Fruit fly (Drosophila melanogaster) whole organism, embryonic: Measurements from ENCODE around the gene Cln7.

ENCODE experiments used
- ATbp ChIP-seq: fragments of 200-800 bp; sonication (Bioruptor generic); optimal IDR thresholded peaks from 2 replicates; lab custom pipeline; 2017; ENCODE audit warnings: missing biosample characterization, mild to moderate bottlenecking, missing genetic modification characterization, missing genetic modification reagents
- Atf6 ChIP-seq: fragments of 200-800 bp; sonication (Bioruptor generic); IDR thresholded peaks from 2 replicates; pipeline ENCODE4 v1.3.6; 2022; ENCODE audit warnings: missing biosample characterization, missing genetic modification characterization
- Bteb2 ChIP-seq: fragments of 200-800 bp; sonication (Bioruptor generic); optimal IDR thresholded peaks from 2 replicates; lab custom pipeline; 2016; ENCODE audit warnings: missing biosample characterization, missing genetic modification characterization
- CG11696 ChIP-seq: fragments of 200-800 bp; sonication (Bioruptor generic); IDR thresholded peaks from 2 replicates; pipeline ENCODE4 v1.3.6; 2022; ENCODE audit warnings: missing biosample characterization, missing genetic modification characterization
- CG12391 ChIP-seq: fragments of 200-800 bp; sonication (Bioruptor generic); optimal IDR thresholded peaks from 3 replicates; lab custom pipeline; 2018; ENCODE audit warnings: missing biosample characterization, mild to moderate bottlenecking, missing genetic modification characterization, moderate library complexity
- CG12744 ChIP-seq: fragments of 200-800 bp; sonication (Bioruptor generic); optimal IDR thresholded peaks from 2 replicates; lab custom pipeline; 2016; ENCODE audit warnings: missing biosample characterization, missing genetic modification characterization
- CG12769 ChIP-seq: fragments of 200-800 bp; sonication (Bioruptor generic); optimal IDR thresholded peaks from 2 replicates; lab custom pipeline; 2019; ENCODE audit warnings: missing biosample characterization, mild to moderate bottlenecking, missing genetic modification characterization, moderate library complexity
- CG13624 ChIP-seq: fragments of 200-800 bp; sonication (Bioruptor generic); optimal IDR thresholded peaks from 2 replicates; lab custom pipeline; 2016; ENCODE audit warnings: missing biosample characterization, missing genetic modification characterization
- CG16813 ChIP-seq: fragments of 200-800 bp; sonication (Bioruptor generic); IDR thresholded peaks from 3 replicates; pipeline ENCODE4 v1.3.6; 2022; ENCODE audit warnings: missing biosample characterization, missing genetic modification characterization; ENCODE audit not compliant: partially characterized antibody
- CG17802 ChIP-seq: fragments of 200-800 bp; sonication (Bioruptor generic); optimal IDR thresholded peaks from 2 replicates; lab custom pipeline; 2018; ENCODE audit warnings: missing biosample characterization, mild to moderate bottlenecking, missing genetic modification characterization, moderate library complexity
- CG2116 ChIP-seq: fragments of 200-800 bp; sonication (Bioruptor generic); optimal IDR thresholded peaks from 3 replicates; lab custom pipeline; 2018; ENCODE audit warnings: missing biosample characterization, mild to moderate bottlenecking, missing genetic modification characterization
- CG2129 ChIP-seq: fragments of 200-800 bp; sonication (Bioruptor generic); IDR thresholded peaks from 2 replicates; pipeline ENCODE4 v1.3.6; 2022; ENCODE audit warnings: missing biosample characterization, missing genetic modification characterization; ENCODE audit not compliant: partially characterized antibody
- CG2875 ChIP-seq: fragments of 200-800 bp; sonication (Bioruptor generic); optimal IDR thresholded peaks from 2 replicates; lab custom pipeline; 2017; ENCODE audit warnings: missing biosample characterization, mild to moderate bottlenecking, missing genetic modification characterization, missing genetic modification reagents
- CG32532 ChIP-seq: fragments of 200-800 bp; sonication (Bioruptor generic); IDR thresholded peaks from 2 replicates; pipeline ENCODE4 v1.3.6; 2022; ENCODE audit warnings: missing biosample characterization, missing genetic modification characterization
- CG8281 ChIP-seq: fragments of 200-800 bp; sonication (Bioruptor generic); optimal IDR thresholded peaks from 2 replicates; lab custom pipeline; 2018; ENCODE audit warnings: missing biosample characterization, mild to moderate bottlenecking, missing genetic modification characterization, moderate library complexity
- CG8478 ChIP-seq: fragments of >200 bp; optimal IDR thresholded peaks from 2 replicates; lab custom pipeline; 2018
- CG9817 ChIP-seq: fragments of 200-800 bp; sonication (Bioruptor generic); optimal IDR thresholded peaks from 2 replicates; lab custom pipeline; 2018; ENCODE audit warnings: missing biosample characterization, mild to moderate bottlenecking, missing genetic modification characterization, moderate library complexity
- D19B ChIP-seq: fragments of 200-800 bp; sonication (Bioruptor generic); optimal IDR thresholded peaks from 2 replicates; lab custom pipeline; 2017; ENCODE audit warnings: missing biosample characterization, mild to moderate bottlenecking, missing genetic modification characterization
- Deaf1 ChIP-seq: fragments of 200-800 bp; optimal IDR thresholded peaks from 3 replicates; lab custom pipeline; 2019; ENCODE audit warnings: missing biosample characterization, mild to moderate bottlenecking, missing genetic modification characterization, moderate library complexity
- Dfd ChIP-seq, 2 experiments: fragments of >200 bp; optimal IDR thresholded peaks; 2 replicates each; lab custom pipeline; 2017; ENCODE audit warnings: missing biosample characterization in 2 of 2, missing genetic modification characterization in 2 of 2
- Dip2 ChIP-seq: fragments of 200-800 bp; sonication (Bioruptor generic); IDR thresholded peaks from 2 replicates; pipeline ENCODE4 v1.3.6; 2022; ENCODE audit warnings: missing biosample characterization, missing genetic modification characterization
- Dref ChIP-seq: fragments of 200-800 bp; sonication (Bioruptor generic); IDR thresholded peaks from 2 replicates; pipeline ENCODE4 v1.3.6; 2022; ENCODE audit warnings: missing biosample characterization, missing genetic modification characterization
- ERR ChIP-seq: fragments of 200-800 bp; sonication (Bioruptor generic); optimal IDR thresholded peaks from 2 replicates; lab custom pipeline; 2016; ENCODE audit warnings: missing biosample characterization, missing genetic modification characterization
- Ets65A ChIP-seq: fragments of 200-800 bp; sonication (Bioruptor generic); peaks from one replicate; lab custom pipeline; 2016; ENCODE audit warnings: missing biosample characterization, missing genetic modification characterization
- Lim3 ChIP-seq: fragments of 200-800 bp; sonication (Bioruptor generic); IDR thresholded peaks from 2 replicates; pipeline ENCODE4 v1.3.6; 2022; ENCODE audit warnings: missing biosample characterization, missing genetic modification characterization
- Max ChIP-seq: fragments of 200-800 bp; sonication (Bioruptor generic); optimal IDR thresholded peaks from 2 replicates; lab custom pipeline; 2016; ENCODE audit warnings: missing biosample characterization, mild to moderate bottlenecking, missing genetic modification characterization
- NK7.1 ChIP-seq: fragments of 200-800 bp; sonication (Bioruptor generic); optimal IDR thresholded peaks from 3 replicates; lab custom pipeline; 2016; ENCODE audit warnings: missing biosample characterization, missing genetic modification characterization
- Oaz ChIP-seq: fragments of 200-800 bp; sonication (Bioruptor generic); IDR thresholded peaks from 2 replicates; pipeline ENCODE4 v1.3.6; 2022; ENCODE audit warnings: missing biosample characterization, missing genetic modification characterization
- Scr ChIP-seq: fragments of 200-800 bp; sonication (Bioruptor generic); IDR thresholded peaks from 2 replicates; pipeline ENCODE4 v1.3.6; 2022; ENCODE audit warnings: missing biosample characterization, missing genetic modification characterization; ENCODE audit not compliant: partially characterized antibody
- Spps ChIP-seq: fragments of 200-800 bp; sonication (Bioruptor generic); optimal IDR thresholded peaks from 2 replicates; lab custom pipeline; 2018; ENCODE audit warnings: missing biosample characterization, mild to moderate bottlenecking, missing genetic modification characterization
- Vsx1 ChIP-seq: fragments of 200-800 bp; sonication (Bioruptor generic); optimal IDR thresholded peaks from 2 replicates; lab custom pipeline; 2017; ENCODE audit warnings: missing biosample characterization, mild to moderate bottlenecking, missing genetic modification characterization, missing genetic modification reagents
- abd-A ChIP-seq: fragments of 200-800 bp; sonication (Bioruptor generic); optimal IDR thresholded peaks from 3 replicates; lab custom pipeline; 2019; ENCODE audit warnings: missing biosample characterization, mild to moderate bottlenecking, missing genetic modification characterization, moderate library complexity
- al ChIP-seq: fragments of 200-800 bp; sonication (Bioruptor generic); IDR thresholded peaks from 2 replicates; pipeline ENCODE4 v1.3.6; 2022; ENCODE audit warnings: missing biosample characterization, missing genetic modification characterization
- ash1 ChIP-seq: fragments of 200-800 bp; sonication (Bioruptor generic); optimal IDR thresholded peaks from 2 replicates; lab custom pipeline; 2018; ENCODE audit warnings: missing biosample characterization, mild to moderate bottlenecking, missing genetic modification characterization
- bowl ChIP-seq: fragments of 200-800 bp; sonication (Bioruptor generic); IDR thresholded peaks from 2 replicates; pipeline ENCODE4 v1.3.6; 2022; ENCODE audit warnings: missing biosample characterization, missing genetic modification characterization
- corto ChIP-seq: fragments of 200-800 bp; sonication (Bioruptor generic); optimal IDR thresholded peaks from 2 replicates; lab custom pipeline; 2016; ENCODE audit warnings: missing biosample characterization, mild to moderate bottlenecking, missing genetic modification characterization, moderate library complexity
- crc ChIP-seq: fragments of 200-800 bp; sonication (Bioruptor generic); optimal IDR thresholded peaks from 2 replicates; lab custom pipeline; 2016; ENCODE audit warnings: missing biosample characterization, missing genetic modification characterization
- crp ChIP-seq, 2 experiments: fragments of 200-800 bp; sonication (Bioruptor generic); optimal IDR thresholded peaks; 2 replicates in 1 of 2; 3 replicates in 1 of 2; lab custom pipeline; 2017; ENCODE audit warnings: missing biosample characterization in 2 of 2, missing genetic modification characterization in 2 of 2, mild to moderate bottlenecking in 1 of 2, moderate library complexity in 1 of 2
- danr ChIP-seq: fragments of 200-800 bp; sonication (Bioruptor generic); IDR thresholded peaks from 2 replicates; pipeline ENCODE4 v1.3.6; 2022; ENCODE audit warnings: missing biosample characterization, missing genetic modification characterization
- hb ChIP-seq: fragments of 200-800 bp; sonication (Bioruptor generic); IDR thresholded peaks from 3 replicates; pipeline ENCODE4 v1.3.6; 2022; ENCODE audit warnings: missing biosample characterization, missing genetic modification characterization; ENCODE audit not compliant: partially characterized antibody
- kah ChIP-seq: fragments of 200-800 bp; sonication (Bioruptor generic); optimal IDR thresholded peaks from 2 replicates; lab custom pipeline; 2018; ENCODE audit warnings: missing biosample characterization, mild to moderate bottlenecking, missing genetic modification characterization
- kay ChIP-seq: fragments of 200-800 bp; sonication (Bioruptor generic); optimal IDR thresholded peaks from 2 replicates; lab custom pipeline; 2016; ENCODE audit warnings: missing biosample characterization, missing genetic modification characterization
- lilli ChIP-seq: fragments of 200-800 bp; sonication (Bioruptor generic); optimal IDR thresholded peaks from 3 replicates; lab custom pipeline; 2016; ENCODE audit warnings: missing biosample characterization, missing genetic modification characterization
- pb ChIP-seq: fragments of 200-800 bp; sonication (Bioruptor generic); optimal IDR thresholded peaks from 3 replicates; lab custom pipeline; 2016; ENCODE audit warnings: missing biosample characterization, missing genetic modification characterization
- pho ChIP-seq: fragments of 200-800 bp; sonication (Bioruptor generic); optimal IDR thresholded peaks from 2 replicates; lab custom pipeline; 2016; ENCODE audit warnings: missing biosample characterization, missing genetic modification characterization
- slbo ChIP-seq: fragments of 200-800 bp; sonication (Bioruptor generic); IDR thresholded peaks from 2 replicates; pipeline ENCODE4 v1.3.6; 2022; ENCODE audit warnings: missing biosample characterization, missing genetic modification characterization
- tna ChIP-seq: fragments of 200-800 bp; sonication (Bioruptor generic); IDR thresholded peaks from 2 replicates; pipeline ENCODE4 v1.3.6; 2022; ENCODE audit warnings: missing biosample characterization, missing genetic modification characterization; ENCODE audit not compliant: partially characterized antibody
- trem ChIP-seq: fragments of 200-800 bp; optimal IDR thresholded peaks from 3 replicates; lab custom pipeline; 2019; ENCODE audit warnings: missing biosample characterization, mild to moderate bottlenecking, missing genetic modification characterization, moderate library complexity
- usp ChIP-seq: fragments of >200 bp; optimal IDR thresholded peaks from 2 replicates; lab custom pipeline; 2017; ENCODE audit warnings: missing biosample characterization, missing genetic modification characterization
- wek ChIP-seq: fragments of 200-800 bp; sonication (Bioruptor generic); optimal IDR thresholded peaks from 3 replicates; lab custom pipeline; 2018; ENCODE audit warnings: missing biosample characterization, mild to moderate bottlenecking, missing genetic modification characterization, moderate library complexity
- zfh1 ChIP-seq: fragments of 200-800 bp; sonication (Bioruptor generic); IDR thresholded peaks from 3 replicates; pipeline ENCODE4 v1.3.6; 2022; ENCODE audit warnings: missing biosample characterization, missing genetic modification characterization

The Cln7 gene

dm6 chr3L:7370231-7370882 lies 25.4 kb upstream of the Cln7 start (continued):
- no peak for TF ChIP-seq CG9817 (tag; lab: Kevin White, UChicago)
- no peak for TF ChIP-seq kay (GFP tag; lab: Kevin White, UChicago)
- no peak for TF ChIP-seq CG16813 (GFP tag; lab: Robert Waterston, UW)
- no peak for TF ChIP-seq crc
- no peak for TF ChIP-seq D19B
- TF ChIP-seq crp (GFP tag; optimal IDR thresholded peaks at IDR 0.05; lab: Kevin White, UChicago) = peak; percentile 36 to 83
- no peak for TF ChIP-seq CG8281
- no peak for TF ChIP-seq Scr (GFP tag; lab: Robert Waterston, UW)
- no peak for TF ChIP-seq ATbp (GFP tag; lab: Kevin White, UChicago)
- TF ChIP-seq Atf6 (GFP tag; lab: Robert Waterston, UW) = no peak
- TF ChIP-seq usp (GFP tag; lab: Kevin White, UChicago) = no peak
- no peak for TF ChIP-seq Oaz (GFP tag; lab: Robert Waterston, UW)
- TF ChIP-seq abd-A (tag; lab: Kevin White, UChicago) = no peak
- TF ChIP-seq Dref (GFP tag; lab: Robert Waterston, UW) = no peak
- TF ChIP-seq corto (GFP tag; lab: Kevin White, UChicago) = no peak
- TF ChIP-seq CG32532 (GFP tag; lab: Robert Waterston, UW) = no peak
- TF ChIP-seq Vsx1 = no peak
- TF ChIP-seq CG11696 (GFP tag; lab: Robert Waterston, UW) = no peak
- TF ChIP-seq CG17802 (tag; lab: Kevin White, UChicago) = no peak
- TF ChIP-seq danr (GFP tag; lab: Robert Waterston, UW) = no peak
- no peak for TF ChIP-seq CG2129
- TF ChIP-seq NK7.1 = no peak
- no peak for TF ChIP-seq wek (GFP tag; lab: Kevin White, UChicago)
- peak; percentile 17 for TF ChIP-seq Max (GFP tag; lab: Kevin White, UChicago)
- peak; percentile 20; the same call in 1 of the 3 replicates for TF ChIP-seq hb (GFP tag; lab: Robert Waterston, UW)
- no peak for TF ChIP-seq slbo (GFP tag; lab: Robert Waterston, UW)
- no peak for TF ChIP-seq bowl (GFP tag; lab: Robert Waterston, UW)
- TF ChIP-seq al (GFP tag; lab: Robert Waterston, UW) = no peak
- TF ChIP-seq zfh1 = no peak
- TF ChIP-seq CG12744 (GFP tag; lab: Kevin White, UChicago) = no peak
- TF ChIP-seq Lim3 (GFP tag; lab: Robert Waterston, UW) = no peak
- TF ChIP-seq Dfd (GFP tag; optimal IDR thresholded peaks at IDR 0.05; lab: Kevin White, UChicago) = no peak
- TF ChIP-seq trem (tag; lab: Kevin White, UChicago) = no peak
- TF ChIP-seq CG12391 = no peak
- peak; percentile 95 for TF ChIP-seq CG8478 (lab: Kevin White, UChicago)
- TF ChIP-seq tna (GFP tag; lab: Robert Waterston, UW) = no peak; the same call in 1 of the 2 replicates
- no peak for TF ChIP-seq Ets65A (GFP tag; lab: Kevin White, UChicago)
- TF ChIP-seq CG2116 (GFP tag; lab: Kevin White, UChicago) = peak; percentile 31
- TF ChIP-seq Dip2 (GFP tag; lab: Robert Waterston, UW) = no peak
- TF ChIP-seq CG13624 (GFP tag; lab: Kevin White, UChicago) = no peak
- no peak for TF ChIP-seq CG12769 (tag; lab: Kevin White, UChicago)
- peak; percentile 73 for TF ChIP-seq kah (GFP tag; lab: Kevin White, UChicago)
- peak; percentile 29 for TF ChIP-seq Deaf1
- no peak for TF ChIP-seq Spps
- TF ChIP-seq pb = no peak
- TF ChIP-seq ash1 (GFP tag; lab: Kevin White, UChicago) = no peak
- no peak for TF ChIP-seq pho
- no peak for TF ChIP-seq CG2875 (GFP tag; lab: Kevin White, UChicago)
- TF ChIP-seq Bteb2 = no peak
- TF ChIP-seq lilli (GFP tag; lab: Kevin White, UChicago) = no peak
- no peak for TF ChIP-seq ERR (GFP tag; lab: Kevin White, UChicago)
